Worm (Caenorhabditis elegans): ENCODE data around the gene F54D5.7.
"Not testable (repeated sequence)": the region's sequence is repeated elsewhere in the genome, so short reads cannot be mapped to it uniquely, and the experiment has no call there.

Gene F54D5.7

ce11 chrII:11545299-11545951 is 1.9 kb upstream of the F54D5.7 start, which contains the start of gene dnj-13 (continued):
- TF ChIP-seq syd-9 (tag; optimal IDR thresholded peaks at IDR 0.05) (peak; percentile 71), ceh-34 (tag; optimal IDR thresholded peaks at IDR 0.05) (peak; percentile 86), pax-1 (tag; optimal IDR thresholded peaks at IDR 0.05) (peak; percentile 61), nfya-1 (tag; optimal IDR thresholded peaks at IDR 0.05) (peak; percentile 90), che-1 (tag; optimal IDR thresholded peaks at IDR 0.05) (no peak), rnt-1 (tag; optimal IDR thresholded peaks at IDR 0.05) (peak; percentile 77), ttx-3 (tag; optimal IDR thresholded peaks at IDR 0.05) (no peak), unc-55 (GFP tag; optimal IDR thresholded peaks at IDR 0.05) (peak; percentile 82), sox-4 (tag; optimal IDR thresholded peaks at IDR 0.05) (no peak), hlh-30 (tag; optimal IDR thresholded peaks at IDR 0.05; ENCODE audit: insufficient read depth) (peak; percentile 83)

ce11 chrII:11545952-11546325 is 1.4 kb upstream of the F54D5.7 start:
- TF ChIP-seq unc-86 (tag; optimal IDR thresholded peaks at IDR 0.05) = no peak
- no peak for TF ChIP-seq tbx-2 (tag; optimal IDR thresholded peaks at IDR 0.05)
- no peak for TF ChIP-seq ref-2 (tag; optimal IDR thresholded peaks at IDR 0.05)
- TF ChIP-seq ceh-18 (tag; optimal IDR thresholded peaks at IDR 0.05) = no peak
- TF ChIP-seq ahr-1 (tag; optimal IDR thresholded peaks at IDR 0.05) = no peak
- no peak for TF ChIP-seq pqm-1 (tag; optimal IDR thresholded peaks at IDR 0.05)
- no peak for TF ChIP-seq rnt-1 (tag; optimal IDR thresholded peaks at IDR 0.05)
- TF ChIP-seq sox-4 (tag; optimal IDR thresholded peaks at IDR 0.05) = no peak
- TF ChIP-seq fkh-10 (GFP tag; optimal IDR thresholded peaks at IDR 0.05) = no peak
- TF ChIP-seq sox-2 (GFP tag; IDR thresholded peaks at IDR 0.05) = no peak
- TF ChIP-seq ceh-31 (tag; optimal IDR thresholded peaks at IDR 0.05) = no peak
- no peak for TF ChIP-seq ceh-34 (tag; optimal IDR thresholded peaks at IDR 0.05)
- TF ChIP-seq lim-6 (tag; optimal IDR thresholded peaks at IDR 0.05) = no peak
- no peak for TF ChIP-seq Y22D7AL.16 (tag; optimal IDR thresholded peaks at IDR 0.05)

DNA sequence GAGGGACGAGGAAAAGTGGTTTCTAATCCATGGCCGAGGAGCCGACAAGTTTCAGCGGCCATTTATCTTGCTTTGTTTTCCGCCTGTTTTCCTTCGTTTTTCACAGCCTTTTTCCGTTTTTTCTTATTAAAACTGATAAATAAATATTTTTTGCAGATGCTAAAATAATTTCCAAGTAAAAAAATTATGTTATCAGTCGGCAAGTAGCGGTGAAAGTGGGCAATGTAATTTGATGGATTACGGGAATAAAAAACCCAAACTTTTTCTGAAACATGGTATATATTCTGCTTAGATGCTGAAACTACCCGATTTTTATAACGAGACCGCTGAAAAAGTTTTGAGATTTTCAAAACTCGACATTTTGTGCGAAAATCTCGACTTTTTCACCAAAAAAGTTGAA is 4.7 kb downstream of the F54D5.7 start, which contains the start of gene dhgd-1:
Gene dhgd-1, minus strand, starts transcription at position 101 of the 400 bp plus-strand sequence.
- not testable (repeated sequence) for TF ChIP-seq unc-86, madf-2, nfya-1 (tag; optimal IDR thresholded peaks at IDR 0.05)

DNA sequence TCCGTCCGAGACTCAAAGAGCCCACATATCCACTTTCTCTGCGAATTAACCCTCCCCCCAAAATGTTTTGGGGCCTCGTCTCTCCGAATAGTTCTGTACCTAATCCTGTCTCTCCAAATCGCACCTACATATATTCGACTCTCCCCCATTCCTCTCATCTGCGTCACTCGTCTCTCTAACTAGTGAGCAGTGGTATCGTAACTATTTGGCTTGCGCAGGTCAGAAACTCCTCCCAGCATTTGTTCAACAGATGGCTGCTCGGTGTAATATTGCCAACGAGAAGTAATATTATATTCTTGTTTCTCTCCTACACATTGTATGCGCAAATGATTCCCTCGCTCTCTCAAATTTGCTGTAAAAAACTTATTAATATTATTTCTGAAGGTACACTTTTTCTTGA is 8.3 kb downstream of the F54D5.7 start, which contains the start of gene F54D5.24:
Gene F54D5.24, plus strand, starts transcription at position 316 of the 400 bp plus-strand sequence.
- peak; percentile 64 for TF ChIP-seq ceh-34 (tag; optimal IDR thresholded peaks at IDR 0.05)
- TF ChIP-seq tbx-2 (tag; optimal IDR thresholded peaks at IDR 0.05) = peak; percentile 5
- TF ChIP-seq npax-4 (tag; optimal IDR thresholded peaks at IDR 0.05) = no peak
- no peak for TF ChIP-seq K02D7.2 (tag; optimal IDR thresholded peaks at IDR 0.05)
- TF ChIP-seq hlh-8 (tag; optimal IDR thresholded peaks at IDR 0.05) = peak; percentile 38
- no peak for TF ChIP-seq unc-55 (GFP tag; optimal IDR thresholded peaks at IDR 0.05)

- no peak for TF ChIP-seq nhr-232 (tag; optimal IDR thresholded peaks at IDR 0.05)
- no peak for TF ChIP-seq elt-4 (tag; optimal IDR thresholded peaks at IDR 0.05)
- no peak for TF ChIP-seq pha-2 (tag; optimal IDR thresholded peaks at IDR 0.05)
- TF ChIP-seq pag-3 (tag; optimal IDR thresholded peaks at IDR 0.05; ENCODE audit: borderline replicate concordance) = no peak
- TF ChIP-seq elt-2 (tag; optimal IDR thresholded peaks at IDR 0.05) = no peak
- TF ChIP-seq sdc-2 (tag; optimal IDR thresholded peaks at IDR 0.05) = no peak
- TF ChIP-seq hlh-13 (GFP tag; optimal IDR thresholded peaks at IDR 0.05) = no peak
- TF ChIP-seq ceh-30 (tag; optimal IDR thresholded peaks at IDR 0.05) = no peak
- no peak for TF ChIP-seq ztf-16 (tag; optimal IDR thresholded peaks at IDR 0.05)
- no peak for TF ChIP-seq gmeb-2 (tag; optimal IDR thresholded peaks at IDR 0.05)
- TF ChIP-seq fkh-6 (tag; optimal IDR thresholded peaks at IDR 0.05) = no peak
- no peak for TF ChIP-seq eyg-1 (tag; optimal IDR thresholded peaks at IDR 0.05)
Measured at ce11 chrII:11556338-11556737, 9.0 kb downstream of the F54D5.7 start, which contains the start of gene F54D5.17. Gene F54D5.17 (plus strand): TSS chrII:11556638.
